Fruit fly (Drosophila melanogaster) whole organism, adult: Measurements from ENCODE around the gene rha.

Experiments used
- CG11617 ChIP-seq: fragments of 200-800 bp; sonication (Bioruptor generic); optimal IDR thresholded peaks from 2 replicates; lab custom pipeline; 2017; ENCODE audit warnings: mild to moderate bottlenecking, missing biosample characterization, missing genetic modification reagents, missing genetic modification characterization
- CG12768 ChIP-seq: fragments of 200-800 bp; sonication (Bioruptor generic); optimal IDR thresholded peaks from 2 replicates; lab custom pipeline; 2017; ENCODE audit warnings: missing biosample characterization, missing genetic modification characterization, mild to moderate bottlenecking, moderate library complexity, missing genetic modification reagents
- CG14711 ChIP-seq: fragments of 200-800 bp; sonication (Bioruptor generic); optimal IDR thresholded peaks from 2 replicates; lab custom pipeline; 2018; ENCODE audit warnings: missing biosample characterization, mild to moderate bottlenecking, missing genetic modification characterization, moderate library complexity
- CG1620 ChIP-seq: fragments of 200-800 bp; sonication (Bioruptor generic); optimal IDR thresholded peaks from 2 replicates; lab custom pipeline; 2016; ENCODE audit warnings: missing biosample characterization, missing genetic modification characterization
- CG33017 ChIP-seq: fragments of 200-800 bp; sonication (Bioruptor generic); optimal IDR thresholded peaks from 2 replicates; lab custom pipeline; 2018; ENCODE audit warnings: missing biosample characterization, mild to moderate bottlenecking, missing genetic modification characterization, moderate library complexity
- CG5204 ChIP-seq: fragments of 200-800 bp; sonication (Bioruptor generic); optimal IDR thresholded peaks from 2 replicates; lab custom pipeline; 2016; ENCODE audit warnings: missing biosample characterization, missing genetic modification characterization
- CG7045 ChIP-seq: fragments of 200-800 bp; sonication (Bioruptor generic); optimal IDR thresholded peaks from 2 replicates; lab custom pipeline; 2017; ENCODE audit warnings: missing biosample characterization, mild to moderate bottlenecking, missing genetic modification characterization
- CG7101 ChIP-seq: fragments of 200-800 bp; sonication (Bioruptor generic); optimal IDR thresholded peaks from 2 replicates; lab custom pipeline; 2018; ENCODE audit warnings: missing biosample characterization, mild to moderate bottlenecking, missing genetic modification characterization, moderate library complexity
- Crg-1 ChIP-seq: fragments of 200-800 bp; sonication (Bioruptor generic); optimal IDR thresholded peaks from 2 replicates; lab custom pipeline; 2016; ENCODE audit warnings: missing biosample characterization, missing genetic modification characterization
- Hr96 ChIP-seq: fragments of 200-800 bp; sonication (Bioruptor generic); optimal IDR thresholded peaks from 2 replicates; lab custom pipeline; 2016; ENCODE audit warnings: missing biosample characterization, missing genetic modification characterization
- Mnt ChIP-seq: fragments of 200-800 bp; sonication (Bioruptor generic); optimal IDR thresholded peaks from 2 replicates; lab custom pipeline; 2016; ENCODE audit warnings: missing biosample characterization, mild to moderate bottlenecking, missing genetic modification characterization
- bab1 ChIP-seq: fragments of 200-800 bp; sonication (Bioruptor generic); optimal IDR thresholded peaks from 3 replicates; lab custom pipeline; 2019; ENCODE audit warnings: missing biosample characterization, mild to moderate bottlenecking, missing genetic modification characterization, moderate library complexity
- cic ChIP-seq: fragments of 200-800 bp; sonication (Bioruptor generic); optimal IDR thresholded peaks from 2 replicates; lab custom pipeline; 2017; ENCODE audit warnings: missing biosample characterization, mild to moderate bottlenecking, missing genetic modification characterization, moderate library complexity
- cnc ChIP-seq, 2 experiments: fragments of >200 bp; optimal IDR thresholded peaks; 2 replicates each; lab custom pipeline; 2017
- kay ChIP-seq: fragments of 200-800 bp; sonication (Bioruptor generic); peaks from one replicate; lab custom pipeline; 2016; ENCODE audit warnings: missing biosample characterization, missing genetic modification characterization, borderline replicate concordance
- ovo ChIP-seq: fragments of 200-800 bp; sonication (Bioruptor generic); optimal IDR thresholded peaks from 2 replicates; lab custom pipeline; 2016; ENCODE audit warnings: missing biosample characterization, missing genetic modification characterization
- pad ChIP-seq: fragments of 200-800 bp; sonication (Bioruptor generic); optimal IDR thresholded peaks from 3 replicates; lab custom pipeline; 2017; ENCODE audit warnings: missing biosample characterization, missing genetic modification characterization, mild to moderate bottlenecking, moderate library complexity, missing genetic modification reagents
- tj ChIP-seq: fragments of 200-800 bp; sonication (Bioruptor generic); optimal IDR thresholded peaks from 3 replicates; lab custom pipeline; 2017; ENCODE audit warnings: missing biosample characterization, mild to moderate bottlenecking, missing genetic modification characterization, moderate library complexity
- toe ChIP-seq: fragments of 200-800 bp; sonication (Bioruptor generic); optimal IDR thresholded peaks from 2 replicates; lab custom pipeline; 2016; ENCODE audit warnings: missing biosample characterization, missing genetic modification characterization

The rha gene

DNA sequence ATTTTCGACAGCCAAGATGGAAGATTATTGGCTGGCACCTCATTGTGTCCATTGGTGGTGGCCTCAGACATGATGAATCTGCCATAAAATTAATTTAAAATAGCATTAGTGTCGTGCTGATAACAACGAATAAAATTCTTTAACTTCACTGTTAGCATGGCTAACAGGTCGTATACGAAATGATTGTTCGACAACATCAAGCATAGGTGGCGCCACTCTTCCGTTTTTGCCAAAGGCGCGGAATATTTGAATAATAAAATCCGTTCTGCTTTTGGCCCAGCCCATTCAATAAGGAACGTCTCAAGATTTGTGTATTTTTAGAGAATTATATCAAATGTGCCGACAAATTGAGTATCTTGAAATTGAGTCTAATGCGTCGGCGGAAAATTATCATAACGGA lies 27.5 kb upstream of the rha start:
- TF ChIP-seq Crg-1 (no peak), CG14711 (no peak), CG11617 (GFP tag; lab: Kevin White, UChicago) (no peak), toe (GFP tag; lab: Kevin White, UChicago) (peak; percentile 26)

DNA sequence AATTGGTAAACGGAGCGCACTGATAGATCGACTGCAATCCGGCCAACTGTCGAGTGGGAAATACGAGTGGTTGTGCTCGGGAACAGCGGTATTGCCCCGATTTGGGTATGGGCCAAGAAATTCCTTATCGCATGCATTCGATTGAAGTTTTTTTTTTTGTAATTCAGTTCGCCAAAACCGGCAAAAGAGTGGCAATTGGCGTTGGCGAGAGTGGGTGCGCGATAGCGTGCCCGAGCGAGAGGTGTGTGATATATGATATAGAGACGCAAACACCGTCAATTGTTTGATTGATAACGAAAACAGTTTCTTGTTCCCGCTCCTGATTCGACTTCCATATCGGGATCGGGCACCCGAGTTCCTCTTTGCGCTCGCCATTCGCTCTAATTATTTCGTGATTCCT lies 26.3 kb upstream of the rha start, which contains the start of gene CG31087:
CG31087 (minus strand) TSS at position 63 of the 400 bp plus-strand sequence.
- TF ChIP-seq CG14711 (no peak), CG11617 (GFP tag; lab: Kevin White, UChicago) (no peak), CG1620 (no peak), cic (GFP tag; lab: Kevin White, UChicago) (peak; percentile 63)

DNA sequence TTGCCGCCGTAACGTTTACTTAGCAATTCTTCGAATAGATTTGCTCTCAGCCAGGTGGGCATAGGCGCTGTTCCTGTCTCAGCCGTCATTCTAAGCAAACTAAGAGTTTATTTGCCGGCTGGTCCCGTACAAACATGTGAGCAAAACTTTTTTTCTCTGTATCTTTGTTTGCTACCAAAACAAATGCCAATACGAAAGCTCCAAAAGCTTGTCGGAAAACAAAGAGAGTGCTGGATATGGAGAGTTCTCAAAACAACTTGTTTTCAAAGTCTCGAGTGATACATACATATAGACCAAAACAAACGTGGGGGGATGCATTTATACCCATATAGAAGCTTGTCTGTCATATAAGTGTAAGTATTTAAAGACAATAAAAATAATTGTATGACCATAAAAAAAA lies 24.0 kb upstream of the rha start, which contains the start of gene CG10559:
CG10559 (minus strand) TSS at position 101 of the 400 bp plus-strand sequence.
- no peak for TF ChIP-seq Hr96
- TF ChIP-seq cic (GFP tag; lab: Kevin White, UChicago) = peak; percentile 20
- TF ChIP-seq CG7045 (GFP tag; lab: Kevin White, UChicago) = no peak
- TF ChIP-seq toe (GFP tag; lab: Kevin White, UChicago) = no peak
- no peak for TF ChIP-seq CG7101 (tag; lab: Kevin White, UChicago)
- peak; percentile 73 for TF ChIP-seq kay

dm6 chr3R:25318011-25318410 lies 22.0 kb upstream of the rha start, which contains the start of gene CG10553:
TSS of gene CG10553 (minus strand) at chr3R:25318111.
- no peak for TF ChIP-seq Crg-1
- no peak for TF ChIP-seq pad
- TF ChIP-seq cnc (optimal IDR thresholded peaks at IDR 0.05; lab: Kevin White, UChicago) = no peak
- no peak for TF ChIP-seq CG33017 (tag; lab: Kevin White, UChicago)

DNA sequence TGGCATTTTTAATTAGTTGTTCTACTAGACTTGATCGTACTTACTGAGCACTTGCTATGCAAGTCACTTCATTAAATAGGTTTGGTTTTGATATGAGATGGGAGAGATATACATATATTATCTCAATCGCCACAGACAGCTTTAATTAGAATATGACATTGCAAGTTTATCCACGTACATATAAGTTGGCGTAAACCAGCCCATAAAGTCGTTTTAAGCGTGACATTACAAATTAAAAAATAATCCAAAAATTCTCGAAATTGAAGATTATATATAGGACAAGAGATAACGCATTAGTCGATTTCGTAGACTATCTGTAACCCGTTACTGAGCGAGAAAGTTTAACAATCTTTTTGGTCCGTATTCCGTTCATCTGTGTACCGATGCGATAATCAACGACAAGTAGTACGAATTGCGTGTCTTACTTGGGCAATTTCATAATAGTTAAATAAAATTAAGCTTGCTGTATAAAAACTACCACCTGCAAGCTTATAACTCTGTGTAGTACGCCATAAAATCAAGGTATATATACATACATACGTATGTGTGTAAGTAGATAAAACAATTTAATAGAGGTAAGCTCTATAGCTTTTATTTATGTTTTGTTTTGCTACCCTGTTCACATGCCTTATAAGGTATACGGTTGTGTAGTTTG lies 19.9 kb upstream of the rha start, which contains the start of gene CG10560:
CG10560 (minus strand) TSS at position 51 of the 655 bp plus-strand sequence.
- TF ChIP-seq CG12768 (GFP tag; lab: Kevin White, UChicago) (no peak), CG7045 (GFP tag; lab: Kevin White, UChicago) (no peak), bab1 (GFP tag; lab: Kevin White, UChicago) (no peak), cic (GFP tag; lab: Kevin White, UChicago) (peak; percentile 27), Hr96 (no peak), ovo (no peak), kay (peak; percentile 74), CG7101 (tag; lab: Kevin White, UChicago) (no peak), tj (GFP tag; lab: Kevin White, UChicago) (no peak), CG11617 (GFP tag; lab: Kevin White, UChicago) (no peak), Crg-1 (no peak), cnc (optimal IDR thresholded peaks at IDR 0.05; lab: Kevin White, UChicago) (peak; percentile 19 to 51)

- TF ChIP-seq CG11617 (GFP tag; lab: Kevin White, UChicago) = no peak
- no peak for TF ChIP-seq CG7045 (GFP tag; lab: Kevin White, UChicago)
- no peak for TF ChIP-seq CG5204 (GFP tag; lab: Kevin White, UChicago)
- no peak for TF ChIP-seq cnc (optimal IDR thresholded peaks at IDR 0.05; lab: Kevin White, UChicago)
- TF ChIP-seq pad = no peak
- no peak for TF ChIP-seq Mnt
- no peak for TF ChIP-seq toe (GFP tag; lab: Kevin White, UChicago)
- TF ChIP-seq cic (GFP tag; lab: Kevin White, UChicago) = no peak
- TF ChIP-seq Hr96 = no peak
- no peak for TF ChIP-seq Crg-1
- TF ChIP-seq CG7101 (tag; lab: Kevin White, UChicago) = no peak
- TF ChIP-seq CG14711 = no peak
Observed at dm6 chr3R:25320898-25321297, 19.2 kb upstream of the rha start.

DNA sequence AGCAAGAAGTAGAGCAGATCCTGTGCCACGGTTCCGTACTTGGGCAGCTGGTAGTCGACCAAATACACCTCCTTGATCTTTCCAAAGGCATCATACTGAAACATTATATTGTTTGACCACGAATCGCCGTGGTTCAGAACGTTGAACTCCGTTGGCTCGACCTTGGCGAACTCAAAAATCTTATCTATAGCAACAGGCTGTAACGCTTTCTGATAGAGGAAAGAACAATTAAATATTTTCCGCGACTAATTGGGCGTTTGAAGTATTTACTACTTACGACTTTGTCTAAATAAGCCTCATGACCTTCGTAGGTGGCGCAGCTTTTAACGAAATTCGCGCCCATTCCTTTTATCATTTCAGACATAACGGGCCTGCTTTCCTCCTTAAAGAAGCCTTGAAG lies 18.4 kb upstream of the rha start:
- TF ChIP-seq CG5204 (GFP tag; lab: Kevin White, UChicago) = no peak
- no peak for TF ChIP-seq Hr96
- TF ChIP-seq tj (GFP tag; lab: Kevin White, UChicago) = no peak
- no peak for TF ChIP-seq CG7045 (GFP tag; lab: Kevin White, UChicago)
- TF ChIP-seq cic (GFP tag; lab: Kevin White, UChicago) = no peak
- TF ChIP-seq bab1 (GFP tag; lab: Kevin White, UChicago) = no peak
- TF ChIP-seq Crg-1 = no peak
- TF ChIP-seq toe (GFP tag; lab: Kevin White, UChicago) = no peak
- TF ChIP-seq CG33017 (tag; lab: Kevin White, UChicago) = no peak
- TF ChIP-seq cnc (optimal IDR thresholded peaks at IDR 0.05; lab: Kevin White, UChicago) = no peak
- TF ChIP-seq CG1620 = no peak
- TF ChIP-seq kay = no peak

DNA sequence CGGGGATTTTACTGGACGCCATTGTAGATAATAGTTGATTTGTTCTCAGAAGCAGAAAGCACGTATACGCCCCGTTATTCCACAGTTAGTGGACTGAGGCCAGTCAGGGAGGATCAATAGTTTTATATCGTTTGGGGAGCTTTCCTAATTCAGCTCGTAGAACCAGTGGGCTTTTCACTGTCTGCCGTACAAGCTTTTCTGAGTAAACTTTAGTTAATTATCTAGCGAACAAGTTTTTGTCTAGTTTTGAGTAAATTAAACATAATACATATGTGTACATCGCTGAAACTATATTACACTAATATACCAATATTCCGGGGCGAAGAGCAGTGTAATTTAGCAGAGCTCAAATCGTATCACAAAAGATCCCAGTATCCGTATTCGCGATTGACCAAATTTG lies 17.4 kb upstream of the rha start, which contains the start of gene CG10562:
CG10562 (minus strand) TSS at position 101 of the 400 bp plus-strand sequence.
- TF ChIP-seq pad (no peak), CG12768 (GFP tag; lab: Kevin White, UChicago) (peak; percentile 10), cic (GFP tag; lab: Kevin White, UChicago) (peak; percentile 28)
